Worm (Caenorhabditis elegans) whole organism, L1 larva: ENCODE results near the gene grl-18.

Experiments
- sptf-1 ChIP-seq: fragments of 150-350 bp; optimal IDR thresholded peaks from 2 replicates; lab custom pipeline; 2014; ENCODE audit warnings: missing biosample characterization, missing genetic modification characterization
- unc-86 ChIP-seq: sonication (generic microtip); optimal IDR thresholded peaks from 2 replicates; lab custom pipeline; 2016; ENCODE audit warnings: missing genetic modification characterization, missing compliant biosample characterization

DNA sequence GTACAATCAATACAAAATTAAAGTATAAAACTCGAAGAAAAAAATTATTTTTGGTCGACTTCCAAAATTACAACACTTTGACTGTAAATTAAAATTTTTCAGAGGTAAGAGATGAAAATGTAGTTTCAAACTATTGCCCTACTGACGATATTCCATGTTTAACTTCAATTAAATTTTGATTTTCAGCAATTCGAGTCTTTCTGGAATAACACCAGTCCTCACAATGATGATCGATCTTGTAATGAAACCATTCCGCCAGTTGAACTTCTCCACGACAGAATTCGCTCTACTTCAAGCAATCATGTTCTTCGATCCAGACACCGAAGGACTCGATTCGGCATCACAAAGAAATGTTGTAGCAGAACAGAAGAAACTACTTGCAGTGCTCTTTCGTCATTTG, 20.5 kb upstream of the grl-18 start:
- TF ChIP-seq sptf-1 (tag; lab: Kevin White, UChicago) (no peak), unc-86 (tag; lab: Kevin White, UChicago) (no peak)
